Fruit fly (Drosophila melanogaster) whole organism, embryonic: ENCODE measurements around the gene CG15019.

Source experiments
- BEAF-32 ChIP-seq: fragments of 200-800 bp; sonication (Bioruptor generic); optimal IDR thresholded peaks from 3 replicates; lab custom pipeline; 2017; ENCODE audit warnings: missing biosample characterization, missing genetic modification characterization, mild to moderate bottlenecking, moderate library complexity, missing genetic modification reagents
- CG1024 ChIP-seq: fragments of 200-800 bp; sonication (Bioruptor generic); IDR thresholded peaks from 2 replicates; pipeline ENCODE4 v1.3.6; 2022; ENCODE audit warnings: missing biosample characterization, missing genetic modification characterization
- CG10274 ChIP-seq: fragments of 200-800 bp; sonication (Bioruptor generic); optimal IDR thresholded peaks from 3 replicates; lab custom pipeline; 2017; ENCODE audit warnings: missing biosample characterization, mild to moderate bottlenecking, missing genetic modification characterization
- CG12155 ChIP-seq: fragments of 200-800 bp; sonication (Bioruptor generic); optimal IDR thresholded peaks from 3 replicates; lab custom pipeline; 2016; ENCODE audit warnings: missing biosample characterization, missing genetic modification characterization
- CG13123 ChIP-seq: fragments of 200-800 bp; sonication (Bioruptor generic); optimal IDR thresholded peaks from 2 replicates; lab custom pipeline; 2016; ENCODE audit warnings: missing biosample characterization, missing genetic modification characterization
- CG14860 ChIP-seq: fragments of 200-800 bp; sonication (Bioruptor generic); IDR thresholded peaks from 3 replicates; pipeline ENCODE4 v1.3.6; 2022; ENCODE audit warnings: missing biosample characterization, missing genetic modification characterization; ENCODE audit not compliant: partially characterized antibody
- CG16813 ChIP-seq: fragments of 200-800 bp; sonication (Bioruptor generic); IDR thresholded peaks from 3 replicates; pipeline ENCODE4 v1.3.6; 2022; ENCODE audit warnings: missing biosample characterization, missing genetic modification characterization; ENCODE audit not compliant: partially characterized antibody
- CG2116 ChIP-seq: fragments of 200-800 bp; sonication (Bioruptor generic); optimal IDR thresholded peaks from 3 replicates; lab custom pipeline; 2018; ENCODE audit warnings: missing biosample characterization, mild to moderate bottlenecking, missing genetic modification characterization
- CG3281 ChIP-seq: fragments of 200-800 bp; sonication (Bioruptor generic); optimal IDR thresholded peaks from 3 replicates; lab custom pipeline; 2017; ENCODE audit warnings: missing biosample characterization, mild to moderate bottlenecking, missing genetic modification characterization
- CG34376 ChIP-seq: fragments of 200-800 bp; sonication (Bioruptor generic); optimal IDR thresholded peaks from 2 replicates; lab custom pipeline; 2018; ENCODE audit warnings: missing biosample characterization, mild to moderate bottlenecking, missing genetic modification characterization
- CG4328 ChIP-seq: fragments of 200-800 bp; sonication (Bioruptor generic); optimal IDR thresholded peaks from 3 replicates; lab custom pipeline; 2017; ENCODE audit warnings: missing biosample characterization, missing genetic modification reagents, missing genetic modification characterization
- CG6654 ChIP-seq: fragments of 200-800 bp; sonication (Bioruptor generic); optimal IDR thresholded peaks from 2 replicates; lab custom pipeline; 2017; ENCODE audit warnings: missing biosample characterization, mild to moderate bottlenecking, missing genetic modification characterization
- CG6765 ChIP-seq: fragments of 200-800 bp; sonication (Bioruptor generic); optimal IDR thresholded peaks from 3 replicates; lab custom pipeline; 2017; ENCODE audit warnings: missing biosample characterization, mild to moderate bottlenecking, missing genetic modification characterization
- CG7556 ChIP-seq: fragments of 200-800 bp; sonication (Bioruptor generic); optimal IDR thresholded peaks from 2 replicates; lab custom pipeline; 2017; ENCODE audit warnings: missing biosample characterization, mild to moderate bottlenecking, missing genetic modification characterization
- CG7786 ChIP-seq: fragments of 200-800 bp; sonication (Bioruptor generic); optimal IDR thresholded peaks from 2 replicates; lab custom pipeline; 2016; ENCODE audit warnings: missing biosample characterization, missing genetic modification characterization
- CG7963 ChIP-seq: fragments of 200-800 bp; sonication (Bioruptor generic); IDR thresholded peaks from 3 replicates; pipeline ENCODE4 v1.3.6; 2022; ENCODE audit warnings: missing biosample characterization, missing genetic modification characterization; ENCODE audit not compliant: partially characterized antibody
- CG9797 ChIP-seq: fragments of 200-800 bp; sonication (Bioruptor generic); optimal IDR thresholded peaks from 3 replicates; lab custom pipeline; 2018; ENCODE audit warnings: missing biosample characterization, mild to moderate bottlenecking, missing genetic modification characterization
- CG9932 ChIP-seq: fragments of 200-800 bp; sonication (Bioruptor generic); IDR thresholded peaks from 2 replicates; pipeline ENCODE4 v1.3.6; 2022; ENCODE audit warnings: missing biosample characterization, missing genetic modification characterization
- Dll ChIP-seq: fragments of 200-800 bp; sonication (Bioruptor generic); IDR thresholded peaks from 4 replicates; pipeline ENCODE4 v1.3.6; 2022; ENCODE audit warnings: missing biosample characterization, missing genetic modification characterization; ENCODE audit not compliant: partially characterized antibody
- Doc3 ChIP-seq: fragments of 200-800 bp; sonication (Bioruptor generic); IDR thresholded peaks from 3 replicates; pipeline ENCODE4 v1.3.6; 2022; ENCODE audit warnings: missing biosample characterization, missing genetic modification characterization; ENCODE audit not compliant: partially characterized antibody
- HHEX ChIP-seq: fragments of 200-800 bp; sonication (Bioruptor generic); optimal IDR thresholded peaks from 3 replicates; lab custom pipeline; 2017; ENCODE audit warnings: missing biosample characterization, mild to moderate bottlenecking, missing genetic modification characterization, missing genetic modification reagents
- Hand ChIP-seq: fragments of 200-800 bp; sonication (Bioruptor generic); optimal IDR thresholded peaks from 2 replicates; lab custom pipeline; 2017; ENCODE audit warnings: mild to moderate bottlenecking, missing biosample characterization, missing genetic modification reagents, missing genetic modification characterization
- MBD-R2 ChIP-seq: fragments of 200-800 bp; sonication (Bioruptor generic); IDR thresholded peaks from 2 replicates; pipeline ENCODE4 v1.3.6; 2022; ENCODE audit warnings: missing biosample characterization, missing genetic modification characterization
- MESR4 ChIP-seq: fragments of 200-800 bp; sonication (Bioruptor generic); optimal IDR thresholded peaks from 2 replicates; lab custom pipeline; 2018; ENCODE audit warnings: missing biosample characterization, mild to moderate bottlenecking, missing genetic modification characterization, moderate library complexity
- Myb ChIP-seq: fragments of 200-800 bp; sonication (Bioruptor generic); optimal IDR thresholded peaks from 2 replicates; lab custom pipeline; 2016; ENCODE audit warnings: missing biosample characterization, missing genetic modification characterization
- Opbp ChIP-seq: fragments of 200-800 bp; sonication (Bioruptor generic); IDR thresholded peaks from 3 replicates; pipeline ENCODE4 v1.3.6; 2022; ENCODE audit warnings: missing biosample characterization, missing genetic modification characterization; ENCODE audit not compliant: partially characterized antibody
- Xrp1 ChIP-seq: fragments of 200-800 bp; sonication (Bioruptor generic); IDR thresholded peaks from 2 replicates; pipeline ENCODE4 v1.3.6; 2022; ENCODE audit warnings: missing biosample characterization, missing genetic modification characterization
- amos ChIP-seq: fragments of 200-800 bp; sonication (Bioruptor generic); IDR thresholded peaks from 2 replicates; pipeline ENCODE4 v1.3.6; 2022; ENCODE audit warnings: missing biosample characterization, missing genetic modification characterization; ENCODE audit not compliant: partially characterized antibody
- cad ChIP-seq: fragments of >200 bp; optimal IDR thresholded peaks from 2 replicates; lab custom pipeline; 2017; ENCODE audit warnings: missing biosample characterization, missing genetic modification characterization
- crp ChIP-seq, 2 experiments: fragments of 200-800 bp; sonication (Bioruptor generic); optimal IDR thresholded peaks; 2 replicates in 1 of 2; 3 replicates in 1 of 2; lab custom pipeline; 2017; ENCODE audit warnings: missing biosample characterization in 2 of 2, missing genetic modification characterization in 2 of 2, mild to moderate bottlenecking in 1 of 2, moderate library complexity in 1 of 2
- kah ChIP-seq: fragments of 200-800 bp; sonication (Bioruptor generic); optimal IDR thresholded peaks from 2 replicates; lab custom pipeline; 2018; ENCODE audit warnings: missing biosample characterization, mild to moderate bottlenecking, missing genetic modification characterization
- ken ChIP-seq: fragments of 200-800 bp; sonication (Bioruptor generic); IDR thresholded peaks from 3 replicates; pipeline ENCODE4 v1.3.6; 2022; ENCODE audit warnings: missing biosample characterization, missing genetic modification characterization
- knrl ChIP-seq: fragments of 200-800 bp; sonication (Bioruptor generic); IDR thresholded peaks from 3 replicates; pipeline ENCODE4 v1.3.6; 2022; ENCODE audit warnings: missing biosample characterization, missing genetic modification characterization; ENCODE audit not compliant: partially characterized antibody
- lilli ChIP-seq: fragments of 200-800 bp; sonication (Bioruptor generic); optimal IDR thresholded peaks from 3 replicates; lab custom pipeline; 2016; ENCODE audit warnings: missing biosample characterization, missing genetic modification characterization
- row ChIP-seq: fragments of 200-800 bp; sonication (Bioruptor generic); IDR thresholded peaks from 3 replicates; pipeline ENCODE4 v1.3.6; 2022; ENCODE audit warnings: missing biosample characterization, missing genetic modification characterization
- sens ChIP-seq: fragments of 200-800 bp; sonication (Bioruptor generic); peaks from one replicate; lab custom pipeline; 2016; ENCODE audit warnings: missing biosample characterization, missing genetic modification characterization
- sr ChIP-seq: fragments of 200-800 bp; sonication (Bioruptor generic); IDR thresholded peaks from 3 replicates; pipeline ENCODE4 v1.3.6; 2022; ENCODE audit warnings: missing biosample characterization, missing genetic modification characterization
- stwl ChIP-seq: fragments of 200-800 bp; sonication (Bioruptor generic); optimal IDR thresholded peaks from 3 replicates; lab custom pipeline; 2018; ENCODE audit warnings: missing biosample characterization, mild to moderate bottlenecking, missing genetic modification characterization, moderate library complexity
- tap ChIP-seq: fragments of 200-800 bp; optimal IDR thresholded peaks from 3 replicates; lab custom pipeline; 2019; ENCODE audit warnings: missing biosample characterization, mild to moderate bottlenecking, missing genetic modification characterization, moderate library complexity
- tll ChIP-seq, 2 experiments: fragments of 200-800 bp in 1 of 2; fragments of >200 bp in 1 of 2; sonication (Bioruptor generic) in 1 of 2; optimal IDR thresholded peaks; 2 replicates each; lab custom pipeline; 2017 to 2019; ENCODE audit warnings: missing biosample characterization in 2 of 2, missing genetic modification characterization in 2 of 2, mild to moderate bottlenecking in 1 of 2, moderate library complexity in 1 of 2
- tna ChIP-seq: fragments of 200-800 bp; sonication (Bioruptor generic); IDR thresholded peaks from 2 replicates; pipeline ENCODE4 v1.3.6; 2022; ENCODE audit warnings: missing biosample characterization, missing genetic modification characterization; ENCODE audit not compliant: partially characterized antibody
- tup ChIP-seq: fragments of 200-800 bp; sonication (Bioruptor generic); optimal IDR thresholded peaks from 2 replicates; lab custom pipeline; 2016; ENCODE audit warnings: missing biosample characterization, mild to moderate bottlenecking, missing genetic modification characterization, moderate library complexity
- unc-4 ChIP-seq: fragments of 200-800 bp; sonication (Bioruptor generic); IDR thresholded peaks from 2 replicates; pipeline ENCODE4 v1.3.6; 2022; ENCODE audit warnings: missing biosample characterization, missing genetic modification characterization; ENCODE audit not compliant: partially characterized antibody
- wor ChIP-seq: fragments of 200-800 bp; sonication (Bioruptor generic); IDR thresholded peaks from 2 replicates; pipeline ENCODE4 v1.3.6; 2022; ENCODE audit warnings: missing biosample characterization, missing genetic modification characterization

The CG15019 gene

DNA sequence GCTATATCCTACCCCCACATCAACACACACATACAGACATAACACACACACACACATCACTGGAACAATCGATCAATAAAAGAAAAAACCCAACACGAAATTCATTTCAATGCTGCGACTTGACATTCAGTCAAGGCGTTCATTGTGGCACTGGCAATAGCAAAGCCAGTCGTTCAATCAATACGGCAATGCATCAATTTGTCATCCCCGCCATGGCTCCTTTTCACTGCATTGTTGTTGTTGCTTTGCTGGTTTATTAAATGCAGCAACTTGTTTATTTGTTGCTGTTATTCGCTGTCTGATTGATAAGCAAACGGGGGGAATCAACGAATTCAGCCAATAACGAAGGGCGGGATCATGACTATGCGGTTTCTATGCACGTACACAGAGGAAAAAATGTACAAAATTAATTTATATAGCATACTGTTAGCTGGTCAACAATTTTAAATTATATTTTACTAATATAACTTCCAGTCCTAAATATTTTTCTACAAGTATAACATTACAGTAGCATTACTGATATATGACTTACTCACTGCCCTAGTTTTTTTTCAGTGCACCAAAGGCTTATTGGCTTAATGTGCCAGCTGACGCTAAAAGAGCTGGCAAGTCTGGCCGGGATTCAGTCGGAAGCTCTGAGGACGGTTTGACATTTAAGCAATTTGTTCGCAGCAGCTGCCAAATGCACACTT lies 30.0 kb downstream of the CG15019 start (continued):
- 0 out of 2 replicates have a peak, but pooled peaks have one; percentile 28 for TF ChIP-seq wor (GFP tag; lab: Robert Waterston, UW)
- peak; percentile 9 for TF ChIP-seq CG3281 (GFP tag; lab: Kevin White, UChicago)
- no peak for TF ChIP-seq CG34376 (GFP tag; lab: Kevin White, UChicago)
- TF ChIP-seq tap (tag; lab: Kevin White, UChicago) = peak; percentile 17
- TF ChIP-seq lilli (GFP tag; lab: Kevin White, UChicago) = no peak
- no peak for TF ChIP-seq CG6765 (GFP tag; lab: Kevin White, UChicago)
- TF ChIP-seq CG9797 (GFP tag; lab: Kevin White, UChicago) = no peak
- TF ChIP-seq sens (GFP tag; lab: Kevin White, UChicago) = peak; percentile 76
- TF ChIP-seq CG7556 (GFP tag; lab: Kevin White, UChicago) = peak; percentile 23
- TF ChIP-seq kah (GFP tag; lab: Kevin White, UChicago) = no peak
- TF ChIP-seq, all 482 proteins: peak for 76

DNA sequence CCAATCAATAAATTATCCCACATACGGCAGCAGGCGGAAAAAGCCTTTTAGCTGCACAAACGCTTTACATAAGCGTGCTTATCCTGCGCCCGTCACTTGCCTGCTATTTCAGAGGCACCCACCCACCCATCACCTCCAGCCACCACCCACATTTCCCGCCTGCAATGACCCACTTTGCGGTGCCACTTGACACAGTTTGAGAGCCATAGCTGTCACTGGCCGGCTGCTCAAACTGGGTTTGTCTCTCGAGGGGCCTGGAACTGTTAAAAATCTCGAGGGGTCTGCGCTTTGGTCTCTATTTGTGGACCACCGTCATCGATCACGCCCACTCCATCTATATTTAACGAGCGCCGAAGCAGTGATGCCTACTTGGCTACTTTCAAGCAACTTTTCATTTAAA lies 33.9 kb downstream of the CG15019 start:
- TF ChIP-seq knrl (GFP tag; lab: Robert Waterston, UW) (0 out of 3 replicates have a peak, but pooled peaks have one; percentile 9), crp (GFP tag; optimal IDR thresholded peaks at IDR 0.05; lab: Kevin White, UChicago) (no peak), Xrp1 (GFP tag; lab: Robert Waterston, UW) (0 out of 2 replicates have a peak, but pooled peaks have one; percentile 7), CG13123 (GFP tag; lab: Kevin White, UChicago) (no peak), CG16813 (GFP tag; lab: Robert Waterston, UW) (0 out of 3 replicates have a peak, but pooled peaks have one; percentile 10), amos (GFP tag; lab: Robert Waterston, UW) (0 out of 2 replicates have a peak, but pooled peaks have one; percentile 15), CG6654 (GFP tag; lab: Kevin White, UChicago) (peak; percentile 96), HHEX (GFP tag; lab: Kevin White, UChicago) (no peak), tup (GFP tag; lab: Kevin White, UChicago) (no peak), ken (GFP tag; lab: Robert Waterston, UW) (0 out of 3 replicates have a peak, but pooled peaks have one; percentile 11), CG9797 (GFP tag; lab: Kevin White, UChicago) (no peak), sr (GFP tag; lab: Robert Waterston, UW) (peak; percentile 44; the same call in 1 of the 3 replicates), CG10274 (no peak), cad (GFP tag; lab: Kevin White, UChicago) (peak; percentile 79), Hand (GFP tag; lab: Kevin White, UChicago) (no peak), CG7786 (GFP tag; lab: Kevin White, UChicago) (no peak)

DNA sequence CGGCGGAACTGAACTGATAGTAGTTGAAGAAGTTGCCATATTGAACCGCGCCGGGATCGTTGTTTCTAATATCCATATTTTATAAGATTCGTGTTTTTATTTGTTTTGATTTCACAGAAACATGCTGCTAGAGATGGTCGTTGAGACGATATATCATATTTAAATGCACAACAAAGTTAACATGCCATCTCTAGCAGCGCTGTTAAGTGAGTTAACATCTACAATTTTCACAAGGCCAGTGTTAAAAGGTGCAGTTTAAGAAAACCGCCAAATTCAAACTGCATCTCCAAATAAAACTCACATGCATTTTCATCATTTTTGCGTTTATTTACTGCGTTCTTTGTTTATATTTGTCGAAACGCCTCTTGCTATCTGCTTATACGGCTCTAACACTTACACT lies 38.5 kb downstream of the CG15019 start, which contains the start of gene CG11342:
CG11342 (minus strand) TSS at position 120 of the 400 bp plus-strand sequence.
- peak; percentile 31; the same call in 1 of the 2 replicates for TF ChIP-seq tna (GFP tag; lab: Robert Waterston, UW)
- peak; percentile 47 for TF ChIP-seq MBD-R2
- TF ChIP-seq CG12155 (GFP tag; lab: Kevin White, UChicago) = no peak
- peak; percentile 91 for TF ChIP-seq Dll (GFP tag; lab: Robert Waterston, UW)
- TF ChIP-seq Opbp (GFP tag; lab: Robert Waterston, UW) = peak; percentile 87
- TF ChIP-seq row (GFP tag; lab: Robert Waterston, UW) = peak; percentile 30; the same call in 1 of the 3 replicates
- peak; percentile 87 for TF ChIP-seq Doc3 (GFP tag; lab: Robert Waterston, UW)
- TF ChIP-seq CG14860 (GFP tag; lab: Robert Waterston, UW) = peak; percentile 63; the same call in 2 of the 3 replicates
- peak; percentile 44 for TF ChIP-seq CG2116
- TF ChIP-seq CG4328 (GFP tag; lab: Kevin White, UChicago) = no peak
- peak; percentile 50 for TF ChIP-seq CG9932 (GFP tag; lab: Robert Waterston, UW)
- peak; percentile 15 for TF ChIP-seq lilli (GFP tag; lab: Kevin White, UChicago)
- peak; percentile 89 for TF ChIP-seq unc-4 (GFP tag; lab: Robert Waterston, UW)
- TF ChIP-seq BEAF-32 (GFP tag; lab: Kevin White, UChicago) = peak; percentile 80
- peak; percentile 24 for TF ChIP-seq MESR4 (GFP tag; lab: Kevin White, UChicago)
- no peak for TF ChIP-seq Myb (GFP tag; lab: Kevin White, UChicago)
- TF ChIP-seq CG7963 (GFP tag; lab: Robert Waterston, UW) = peak; percentile 63; the same call in 1 of the 3 replicates
- TF ChIP-seq tll (GFP tag; optimal IDR thresholded peaks at IDR 0.05; lab: Kevin White, UChicago) = no peak
- TF ChIP-seq CG1024 (GFP tag; lab: Robert Waterston, UW) = no peak
- TF ChIP-seq stwl = peak; percentile 99
